Fruit fly (Drosophila melanogaster) whole organism, prepupa: ENCODE results near the gene Cyp4ae1.

Experiments
- CG10631 ChIP-seq: fragments of 200-800 bp; sonication (Bioruptor generic); optimal IDR thresholded peaks from 2 replicates; lab custom pipeline; 2016; ENCODE audit warnings: missing biosample characterization, missing genetic modification characterization
- CG11902 ChIP-seq: fragments of 200-800 bp; sonication (Bioruptor generic); optimal IDR thresholded peaks from 3 replicates; lab custom pipeline; 2016; ENCODE audit warnings: missing biosample characterization, missing genetic modification characterization
- CG15336 ChIP-seq: fragments of 200-800 bp; sonication (Bioruptor generic); IDR thresholded peaks from 2 replicates; pipeline ENCODE4 v1.3.6; 2022; ENCODE audit warnings: missing biosample characterization, missing genetic modification characterization
- CG1621 ChIP-seq: fragments of 200-800 bp; sonication (Bioruptor generic); optimal IDR thresholded peaks from 3 replicates; lab custom pipeline; 2018; ENCODE audit warnings: missing biosample characterization, mild to moderate bottlenecking, missing genetic modification characterization
- CG16779 ChIP-seq: fragments of 200-800 bp; sonication (Bioruptor generic); optimal IDR thresholded peaks from 3 replicates; lab custom pipeline; 2017; ENCODE audit warnings: missing biosample characterization, mild to moderate bottlenecking, missing genetic modification characterization
- CG3032 ChIP-seq: fragments of 200-800 bp; optimal IDR thresholded peaks from 2 replicates; lab custom pipeline; 2019; ENCODE audit warnings: missing biosample characterization, mild to moderate bottlenecking, missing genetic modification characterization, moderate library complexity
- CG31627 ChIP-seq: fragments of 200-800 bp; sonication (Bioruptor generic); optimal IDR thresholded peaks from 3 replicates; lab custom pipeline; 2016; ENCODE audit warnings: missing biosample characterization, missing genetic modification characterization
- CG32006 ChIP-seq: fragments of 200-800 bp; sonication (Bioruptor generic); optimal IDR thresholded peaks from 3 replicates; lab custom pipeline; 2017; ENCODE audit warnings: missing biosample characterization, mild to moderate bottlenecking, missing genetic modification characterization
- CG34406 ChIP-seq: fragments of 200-800 bp; sonication (Bioruptor generic); optimal IDR thresholded peaks from 3 replicates; lab custom pipeline; 2016; ENCODE audit warnings: missing biosample characterization, missing genetic modification characterization
- CG3919 ChIP-seq: fragments of 200-800 bp; sonication (Bioruptor generic); optimal IDR thresholded peaks from 3 replicates; lab custom pipeline; 2016; ENCODE audit warnings: missing biosample characterization, missing genetic modification characterization
- CG4318 ChIP-seq: fragments of 200-800 bp; sonication (Bioruptor generic); optimal IDR thresholded peaks from 3 replicates; lab custom pipeline; 2017; ENCODE audit warnings: missing biosample characterization, mild to moderate bottlenecking, missing genetic modification characterization
- CG6163 ChIP-seq: fragments of 200-800 bp; sonication (Bioruptor generic); IDR thresholded peaks from 3 replicates; pipeline ENCODE4 v1.3.6; 2022; ENCODE audit warnings: missing biosample characterization, missing genetic modification characterization
- CG6276 ChIP-seq: fragments of 200-800 bp; sonication (Bioruptor generic); optimal IDR thresholded peaks from 2 replicates; lab custom pipeline; 2017; ENCODE audit warnings: missing biosample characterization, mild to moderate bottlenecking, missing genetic modification characterization
- CG6854 ChIP-seq: fragments of 200-800 bp; sonication (Bioruptor generic); optimal IDR thresholded peaks from 2 replicates; lab custom pipeline; 2017; ENCODE audit warnings: missing biosample characterization, mild to moderate bottlenecking, missing genetic modification characterization
- CG7368 ChIP-seq: fragments of 200-800 bp; sonication (Bioruptor generic); optimal IDR thresholded peaks from 3 replicates; lab custom pipeline; 2016; ENCODE audit warnings: missing biosample characterization, missing genetic modification characterization
- CG8119 ChIP-seq: fragments of 200-800 bp; sonication (Bioruptor generic); IDR thresholded peaks from 3 replicates; pipeline ENCODE4 v1.3.6; 2022; ENCODE audit warnings: missing biosample characterization, missing genetic modification characterization
- CG9139 ChIP-seq: fragments of 200-800 bp; sonication (Bioruptor generic); optimal IDR thresholded peaks from 3 replicates; lab custom pipeline; 2017; ENCODE audit warnings: missing biosample characterization, mild to moderate bottlenecking, missing genetic modification characterization
- Eip75B ChIP-seq: fragments of 200-800 bp; sonication (Bioruptor generic); optimal IDR thresholded peaks from 3 replicates; lab custom pipeline; 2016; ENCODE audit warnings: missing biosample characterization, missing genetic modification characterization
- Eip78C ChIP-seq: fragments of 200-800 bp; sonication (Bioruptor generic); peaks from one replicate; lab custom pipeline; 2016; ENCODE audit warnings: missing biosample characterization, missing genetic modification characterization
- Ets96B ChIP-seq: fragments of 200-800 bp; optimal IDR thresholded peaks from 2 replicates; lab custom pipeline; 2019; ENCODE audit warnings: missing biosample characterization, mild to moderate bottlenecking, missing genetic modification characterization, moderate library complexity
- Gug ChIP-seq: fragments of 200-800 bp; sonication (Bioruptor generic); IDR thresholded peaks from 2 replicates; pipeline ENCODE4 v1.3.6; 2022; ENCODE audit warnings: missing biosample characterization, missing genetic modification characterization
- Hr39 ChIP-seq: fragments of 200-800 bp; sonication (Bioruptor generic); optimal IDR thresholded peaks from 2 replicates; lab custom pipeline; 2016; ENCODE audit warnings: missing biosample characterization, missing genetic modification characterization
- Lpt ChIP-seq: fragments of 200-800 bp; sonication (Bioruptor generic); optimal IDR thresholded peaks from 3 replicates; lab custom pipeline; 2016; ENCODE audit warnings: missing biosample characterization, missing genetic modification characterization
- Met ChIP-seq: fragments of 200-800 bp; sonication (Bioruptor generic); optimal IDR thresholded peaks from 3 replicates; lab custom pipeline; 2016; ENCODE audit warnings: missing biosample characterization, missing genetic modification characterization
- OdsH ChIP-seq: fragments of 200-800 bp; sonication (Bioruptor generic); optimal IDR thresholded peaks from 3 replicates; lab custom pipeline; 2016; ENCODE audit warnings: missing biosample characterization, missing genetic modification characterization
- Sox102F ChIP-seq: fragments of 200-800 bp; sonication (Bioruptor generic); optimal IDR thresholded peaks from 2 replicates; lab custom pipeline; 2016; ENCODE audit warnings: missing biosample characterization, mild to moderate bottlenecking, missing genetic modification characterization
- Sox14 ChIP-seq: fragments of 200-800 bp; sonication (Bioruptor generic); optimal IDR thresholded peaks from 3 replicates; lab custom pipeline; 2016; ENCODE audit warnings: missing biosample characterization, missing genetic modification characterization
- acj6 ChIP-seq: fragments of 200-800 bp; sonication (Bioruptor generic); optimal IDR thresholded peaks from 3 replicates; lab custom pipeline; 2016; ENCODE audit warnings: missing biosample characterization, missing genetic modification characterization
- dac ChIP-seq: fragments of 200-800 bp; sonication (Bioruptor generic); optimal IDR thresholded peaks from 2 replicates; lab custom pipeline; 2017; ENCODE audit warnings: missing biosample characterization, mild to moderate bottlenecking, missing genetic modification characterization
- dsx ChIP-seq: fragments of 200-800 bp; optimal IDR thresholded peaks from 3 replicates; lab custom pipeline; 2019; ENCODE audit warnings: missing biosample characterization, mild to moderate bottlenecking, missing genetic modification characterization, moderate library complexity; ENCODE audit not compliant: poor library complexity, severe bottlenecking
- eg ChIP-seq: fragments of 200-800 bp; sonication (Bioruptor generic); IDR thresholded peaks from 3 replicates; pipeline ENCODE4 v1.3.6; 2022; ENCODE audit warnings: missing biosample characterization, missing genetic modification characterization
- esn ChIP-seq: fragments of 200-800 bp; sonication (Bioruptor generic); optimal IDR thresholded peaks from 2 replicates; lab custom pipeline; 2016; ENCODE audit warnings: missing biosample characterization, mild to moderate bottlenecking, missing genetic modification characterization, moderate library complexity
- fd59A ChIP-seq: fragments of 200-800 bp; sonication (Bioruptor generic); optimal IDR thresholded peaks from 2 replicates; lab custom pipeline; 2017; ENCODE audit warnings: missing biosample characterization, mild to moderate bottlenecking, missing genetic modification characterization, missing genetic modification reagents
- fd85E ChIP-seq: fragments of 200-800 bp; sonication (Bioruptor generic); optimal IDR thresholded peaks from 3 replicates; lab custom pipeline; 2016; ENCODE audit warnings: missing biosample characterization, missing genetic modification characterization
- fkh ChIP-seq: fragments of 200-800 bp; sonication (Bioruptor generic); optimal IDR thresholded peaks from 3 replicates; lab custom pipeline; 2017; ENCODE audit warnings: missing biosample characterization, mild to moderate bottlenecking, missing genetic modification characterization, moderate library complexity
- lz ChIP-seq: fragments of 200-800 bp; sonication (Bioruptor generic); optimal IDR thresholded peaks from 3 replicates; lab custom pipeline; 2016; ENCODE audit warnings: missing biosample characterization, missing genetic modification characterization
- net ChIP-seq: fragments of 200-800 bp; sonication (Bioruptor generic); optimal IDR thresholded peaks from 3 replicates; lab custom pipeline; 2016; ENCODE audit warnings: missing biosample characterization, missing genetic modification characterization
- pdm3 ChIP-seq: fragments of 200-800 bp; sonication (Bioruptor generic); optimal IDR thresholded peaks from 3 replicates; lab custom pipeline; 2016; ENCODE audit warnings: missing biosample characterization, missing genetic modification characterization
- spab ChIP-seq: fragments of 200-800 bp; sonication (Bioruptor generic); optimal IDR thresholded peaks from 2 replicates; lab custom pipeline; 2017; ENCODE audit warnings: missing biosample characterization, mild to moderate bottlenecking, missing genetic modification characterization, missing genetic modification reagents
- ss ChIP-seq, 2 experiments: fragments of 200-800 bp; sonication (Bioruptor generic); optimal IDR thresholded peaks; 2 replicates in 1 of 2; 3 replicates in 1 of 2; lab custom pipeline; 2017 to 2018; ENCODE audit warnings: mild to moderate bottlenecking in 2 of 2, missing biosample characterization in 2 of 2, missing genetic modification characterization in 2 of 2, moderate library complexity in 1 of 2
- svp ChIP-seq: fragments of 200-800 bp; sonication (Bioruptor generic); peaks from one replicate; lab custom pipeline; 2016; ENCODE audit warnings: missing biosample characterization, missing genetic modification characterization
- topi ChIP-seq: fragments of 200-800 bp; sonication (Bioruptor generic); optimal IDR thresholded peaks from 3 replicates; lab custom pipeline; 2016; ENCODE audit warnings: missing biosample characterization, missing genetic modification characterization
- vri ChIP-seq: fragments of 200-800 bp; sonication (Bioruptor generic); optimal IDR thresholded peaks from 3 replicates; lab custom pipeline; 2016; ENCODE audit warnings: missing biosample characterization, mild to moderate bottlenecking, missing genetic modification characterization

The Cyp4ae1 gene

DNA sequence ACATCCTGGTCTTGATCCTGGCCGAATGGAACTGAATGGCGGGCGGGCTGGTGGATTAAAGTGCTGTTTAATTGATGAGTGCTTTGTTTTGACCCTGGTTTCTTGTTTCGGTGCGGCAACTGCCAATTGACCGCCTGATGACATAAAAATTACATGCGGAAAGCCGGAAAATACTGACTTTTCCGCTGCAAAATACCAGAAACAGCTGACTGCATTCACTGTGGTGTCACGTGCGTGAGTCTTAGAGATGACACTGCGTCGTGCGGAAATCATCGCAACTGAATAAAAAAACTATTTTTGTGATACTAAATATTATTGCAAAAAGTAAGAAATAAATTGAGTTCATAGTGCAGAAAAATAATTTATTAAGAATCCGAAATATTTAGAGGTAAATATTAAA, 29.3 kb upstream of the Cyp4ae1 start, which contains the start of gene bcn92 (continued):
- TF ChIP-seq CG3032 (no peak), CG6854 (GFP tag; lab: Kevin White, UChicago) (no peak), CG9139 (GFP tag; lab: Kevin White, UChicago) (no peak), CG8119 (no peak), net (no peak), Eip75B (GFP tag; lab: Kevin White, UChicago) (peak; percentile 1), CG34406 (no peak), fd85E (GFP tag; lab: Kevin White, UChicago) (no peak), Eip78C (GFP tag; lab: Kevin White, UChicago) (peak; percentile 70), lz (GFP tag; lab: Kevin White, UChicago) (peak; percentile 44), vri (GFP tag; lab: Kevin White, UChicago) (peak; percentile 62), Gug (no peak), topi (peak; percentile 38), Met (GFP tag; lab: Kevin White, UChicago) (peak; percentile 36), CG4318 (no peak), Hr39 (peak; percentile 44), CG31627 (GFP tag; lab: Kevin White, UChicago) (peak; percentile 47), CG6276 (GFP tag; lab: Kevin White, UChicago) (no peak), CG10631 (no peak), Sox102F (GFP tag; lab: Kevin White, UChicago) (no peak)

DNA sequence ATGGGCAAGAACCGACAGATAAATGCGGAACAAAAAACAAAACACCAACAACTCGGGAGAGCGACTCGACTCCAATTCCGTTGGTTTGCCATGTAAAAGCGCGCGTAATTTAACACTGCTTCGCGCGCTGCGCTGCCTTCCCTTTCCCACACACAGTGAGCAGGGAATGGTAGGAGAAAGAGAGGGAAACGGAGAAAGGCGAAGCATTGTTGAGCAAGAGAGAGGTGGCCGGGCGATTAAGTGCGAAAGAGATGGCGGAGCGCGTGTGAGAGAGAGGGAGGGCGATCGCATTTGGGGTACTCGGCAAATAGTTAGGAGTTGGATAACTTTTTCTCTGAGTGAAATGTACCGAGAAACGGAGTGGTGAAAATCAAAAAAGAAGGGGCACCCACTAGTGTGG, 22.9 kb upstream of the Cyp4ae1 start:
- TF ChIP-seq CG31627 (GFP tag; lab: Kevin White, UChicago) (peak; percentile 27), CG1621 (tag; lab: Kevin White, UChicago) (peak; percentile 60), CG34406 (no peak), eg (GFP tag; lab: Robert Waterston, UW) (peak; percentile 28; the same call in 1 of the 3 replicates), spab (GFP tag; lab: Kevin White, UChicago) (no peak), Ets96B (tag; lab: Kevin White, UChicago) (no peak), Sox14 (peak; percentile 69), dsx (no peak), CG16779 (tag; lab: Kevin White, UChicago) (no peak), Eip78C (GFP tag; lab: Kevin White, UChicago) (peak; percentile 68), Eip75B (GFP tag; lab: Kevin White, UChicago) (peak; percentile 31), CG6163 (0 out of 3 replicates have a peak, but pooled peaks have one; percentile 38), CG15336 (GFP tag; lab: Robert Waterston, UW) (peak; percentile 22; the same call in 1 of the 2 replicates), Hr39 (peak; percentile 5), svp (peak; percentile 43), Met (GFP tag; lab: Kevin White, UChicago) (no peak), CG11902 (no peak), CG10631 (no peak), CG7368 (no peak), vri (GFP tag; lab: Kevin White, UChicago) (peak; percentile 21), CG9139 (GFP tag; lab: Kevin White, UChicago) (no peak), Lpt (GFP tag; lab: Kevin White, UChicago) (peak; percentile 41), esn (GFP tag; lab: Kevin White, UChicago) (peak; percentile 42), CG32006 (GFP tag; lab: Kevin White, UChicago) (peak; percentile 30), CG3919 (peak; percentile 39), fd59A (no peak)

DNA sequence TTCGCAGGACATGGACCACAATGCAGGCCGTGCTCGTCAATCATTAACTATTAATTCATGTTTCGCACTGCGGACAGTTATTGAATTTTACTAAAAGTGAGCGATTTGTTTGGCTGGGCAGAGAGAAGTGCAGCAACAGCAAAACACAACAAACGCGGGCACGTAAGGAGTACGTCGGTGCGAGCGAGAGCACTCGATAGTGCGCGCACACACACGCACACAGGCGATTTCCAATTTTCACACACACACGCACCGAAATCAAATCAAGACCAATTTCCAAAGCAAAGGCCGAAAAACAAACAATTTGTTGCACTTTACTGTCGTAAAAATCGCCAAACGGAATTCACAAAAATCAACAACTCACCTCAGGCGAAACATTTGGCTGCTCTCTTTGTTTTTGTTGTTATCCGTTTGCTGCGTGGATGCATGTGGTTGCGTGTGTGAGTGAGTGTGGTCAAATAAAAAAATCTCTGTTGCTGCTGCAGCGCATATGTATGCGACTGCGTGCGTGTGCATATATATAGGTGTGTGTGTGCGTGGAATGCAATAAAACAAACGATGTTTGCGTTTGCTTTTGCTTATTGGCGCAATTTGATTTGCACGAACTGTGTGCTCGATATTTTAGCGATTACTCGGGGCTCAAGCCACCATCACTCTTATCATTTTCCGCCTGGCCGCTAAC, 20.7 kb upstream of the Cyp4ae1 start:
- TF ChIP-seq Sox14 = peak; percentile 17
- TF ChIP-seq esn (GFP tag; lab: Kevin White, UChicago) = peak; percentile 1
- TF ChIP-seq fkh = peak; percentile 42
- peak; percentile 18 for TF ChIP-seq dac (GFP tag; lab: Kevin White, UChicago)
- TF ChIP-seq ss (GFP tag; optimal IDR thresholded peaks at IDR 0.05; lab: Kevin White, UChicago) = peak in 1 of 2 experiments; percentile 41
- TF ChIP-seq CG8119 = 0 out of 3 replicates have a peak, but pooled peaks have one; percentile 32
- TF ChIP-seq CG9139 (GFP tag; lab: Kevin White, UChicago) = no peak
- TF ChIP-seq CG11902 = no peak
- no peak for TF ChIP-seq pdm3 (GFP tag; lab: Kevin White, UChicago)
- peak; percentile 22 for TF ChIP-seq Eip78C (GFP tag; lab: Kevin White, UChicago)
- TF ChIP-seq lz (GFP tag; lab: Kevin White, UChicago) = no peak
- peak; percentile 4 for TF ChIP-seq CG32006 (GFP tag; lab: Kevin White, UChicago)
- no peak for TF ChIP-seq acj6 (GFP tag; lab: Kevin White, UChicago)
- TF ChIP-seq OdsH (GFP tag; lab: Kevin White, UChicago) = no peak
